Worm (Caenorhabditis elegans): ENCODE data around the gene Y111B2A.21.
A peak's percentile ranks its signal among the peaks of the same experiment; 100 is the strongest.

Gene Y111B2A.21

DNA sequence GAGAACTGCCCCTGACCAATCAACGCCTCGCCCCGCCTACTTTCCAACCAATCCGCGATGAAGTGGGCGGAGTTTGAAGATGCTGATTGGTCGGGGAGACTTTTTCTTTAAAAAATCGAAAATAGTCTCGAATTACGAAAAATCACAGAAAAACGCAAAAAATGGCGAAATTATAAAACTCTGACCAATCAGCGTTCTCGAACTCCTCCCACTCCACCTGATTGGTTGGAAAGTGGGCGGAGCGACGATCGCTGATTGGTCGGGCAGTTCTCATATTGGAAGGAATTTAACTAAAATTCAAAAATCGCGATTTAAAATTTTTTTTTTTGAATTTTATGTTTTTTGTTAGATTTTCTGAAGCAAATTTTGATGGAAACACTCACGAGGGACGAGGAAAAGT lies 43.0 kb upstream of the Y111B2A.21 start:
- TF ChIP-seq egl-18 (GFP tag; IDR thresholded peaks at IDR 0.05) (no peak), F49E8.2 (tag; optimal IDR thresholded peaks at IDR 0.05; ENCODE audit: insufficient read depth) (no peak), C06A6.2 (GFP tag; conservative IDR thresholded peaks at IDR 0.05) (no peak), lin-40 (tag; optimal IDR thresholded peaks at IDR 0.05) (no peak), ceh-91 (GFP tag; IDR thresholded peaks at IDR 0.05) (no peak), cebp-1 (GFP tag; IDR thresholded peaks at IDR 0.05) (no peak), cebp-1 (tag; optimal IDR thresholded peaks at IDR 0.05) (no peak), tbp1 (GFP tag; optimal IDR thresholded peaks at IDR 0.05) (no peak), F39B2.1 (GFP tag; IDR thresholded peaks at IDR 0.05) (no peak), egrh-3 (GFP tag; IDR thresholded peaks at IDR 0.05) (no peak), F37B4.10 (GFP tag; IDR thresholded peaks at IDR 0.05) (no peak)

DNA sequence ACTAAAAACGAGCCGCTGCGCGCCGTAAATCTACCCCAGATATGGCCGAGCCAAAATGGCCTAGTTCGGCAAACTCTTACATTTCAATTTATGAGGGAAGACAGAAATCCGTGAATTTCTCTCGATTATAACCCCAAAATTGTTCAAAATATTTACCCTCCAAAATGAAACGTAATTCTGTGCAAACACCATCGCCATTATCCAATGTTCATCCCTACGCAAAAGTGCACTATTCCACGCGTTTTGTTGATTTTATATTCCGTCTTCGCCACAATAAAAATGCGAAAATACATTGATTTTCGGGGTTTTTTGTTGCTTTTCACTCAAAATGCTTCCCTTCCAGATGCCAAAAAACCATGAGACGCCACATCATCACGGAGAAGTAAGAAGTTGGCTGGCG lies 35.0 kb upstream of the Y111B2A.21 start, which contains the start of gene hut-1:
Gene hut-1, plus strand, starts transcription at position 344 of the 400 bp plus-strand sequence.
- TF ChIP-seq B0336.3 (GFP tag; IDR thresholded peaks at IDR 0.05) (no peak), mcd-1 (GFP tag; IDR thresholded peaks at IDR 0.05) (0 out of 2 replicates have a peak, but pooled peaks have one; percentile 6), lin-35 (GFP tag; optimal IDR thresholded peaks at IDR 0.05) (peak in 1 of 3 experiments; percentile 12), cebp-1 (GFP tag; IDR thresholded peaks at IDR 0.05) (no peak), cebp-1 (tag; optimal IDR thresholded peaks at IDR 0.05) (peak; percentile 26), bed-2 (GFP tag; IDR thresholded peaks at IDR 0.05) (no peak), lin-54 (GFP tag; optimal IDR thresholded peaks at IDR 0.05) (peak; percentile 14), C06A6.2 (GFP tag; conservative IDR thresholded peaks at IDR 0.05) (no peak), dpl-1 (GFP tag; optimal IDR thresholded peaks at IDR 0.05) (peak; percentile 9), ceh-27 (GFP tag; optimal IDR thresholded peaks at IDR 0.05) (peak; percentile 24), somi-1 (GFP tag; optimal IDR thresholded peaks at IDR 0.05) (no peak), attf-5 (GFP tag; optimal IDR thresholded peaks at IDR 0.05) (no peak)

DNA sequence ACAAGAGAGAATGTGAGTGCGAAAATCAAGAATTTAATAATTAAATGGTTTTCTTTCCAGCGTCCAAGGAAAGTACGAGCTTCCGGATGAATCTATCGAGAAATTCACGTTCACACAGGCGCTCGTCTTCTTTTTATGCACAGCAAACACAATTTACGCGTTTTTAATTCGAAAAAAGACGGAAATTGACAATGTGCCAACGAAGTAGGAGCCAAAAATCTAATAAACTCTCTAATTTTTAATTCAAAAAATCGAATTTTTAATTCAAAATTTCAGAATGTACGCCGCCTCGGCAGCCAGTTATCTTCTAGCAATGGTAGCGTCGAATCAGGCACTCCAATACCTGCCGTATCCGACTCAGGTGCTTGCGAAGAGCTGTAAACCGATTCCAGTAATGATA lies 34.5 kb upstream of the Y111B2A.21 start:
- TF ChIP-seq cebp-1 (GFP tag; IDR thresholded peaks at IDR 0.05) (no peak), cebp-1 (tag; optimal IDR thresholded peaks at IDR 0.05) (no peak), Y79H2A.3 (GFP tag; conservative IDR thresholded peaks at IDR 0.05) (no peak), hmg-1.2 (GFP tag; IDR thresholded peaks at IDR 0.05) (no peak), madf-6 (GFP tag; IDR thresholded peaks at IDR 0.05) (no peak), rec-8 (tag; optimal IDR thresholded peaks at IDR 0.05) (no peak), ZK185.1 (tag; optimal IDR thresholded peaks at IDR 0.05; ENCODE audit: poor library complexity, severe bottlenecking) (no peak), snpc-1.1 (tag; optimal IDR thresholded peaks at IDR 0.05; ENCODE audit: insufficient read depth) (no peak), ccch-3 (GFP tag; optimal IDR thresholded peaks at IDR 0.05) (no peak), tbx-9 (tag; optimal IDR thresholded peaks at IDR 0.05; ENCODE audit: borderline replicate concordance) (no peak), gei-17 (GFP tag; optimal IDR thresholded peaks at IDR 0.05) (no peak), pha-4 (tag; optimal IDR thresholded peaks at IDR 0.05) (no peak), xnd-1 (tag; optimal IDR thresholded peaks at IDR 0.05) (no peak), nfya-1 (tag; optimal IDR thresholded peaks at IDR 0.05; ENCODE audit: borderline replicate concordance, insufficient read depth) (no peak), nfya-2 (GFP tag; IDR thresholded peaks at IDR 0.05) (no peak), B0035.1 (tag; optimal IDR thresholded peaks at IDR 0.05) (no peak), nhr-179 (tag; optimal IDR thresholded peaks at IDR 0.05) (no peak), hlh-26 (GFP tag; conservative IDR thresholded peaks at IDR 0.05) (no peak)

Data from whole organism, young adult.